Fruit fly (Drosophila melanogaster) S2 (cell line): Measurements from ENCODE around the gene CG3982.

ENCODE experiments used
- CG8478 ChIP-seq: fragments of >200 bp; optimal IDR thresholded peaks from 2 replicates; lab custom pipeline; 2018
- CTCF ChIP-seq, 2 experiments: fragments of >200 bp; optimal IDR thresholded peaks; 2 replicates each; lab custom pipeline; 2018

DNA sequence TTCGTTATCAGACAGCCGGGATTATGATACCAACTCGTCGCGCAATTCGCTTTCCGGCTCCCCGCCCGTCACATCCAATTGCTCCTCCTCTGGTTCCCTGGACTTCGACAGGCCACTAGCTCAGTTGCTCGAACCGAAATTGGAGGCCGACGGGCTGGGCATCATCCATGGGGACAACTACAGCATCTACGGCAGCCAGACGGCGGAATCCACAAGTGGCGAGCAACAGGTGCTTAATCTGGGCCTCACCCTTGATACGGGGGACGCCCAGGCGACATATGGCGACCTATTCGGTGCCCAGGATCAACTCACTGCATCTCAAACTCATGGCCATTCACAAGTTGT lies 13.4 kb upstream of the CG3982 start:
- no peak for TF ChIP-seq CTCF (optimal IDR thresholded peaks at IDR 0.05; lab: Kevin White, UChicago)
- TF ChIP-seq CG8478 (lab: Kevin White, UChicago): no peak
